Fruit fly (Drosophila melanogaster) Kc167 (cell line): ENCODE data around the gene CG16974.

Experiments used
- Myc ChIP-seq: fragments of >200 bp; optimal IDR thresholded peaks from 2 replicates; lab custom pipeline; 2017; ENCODE audit warnings: missing external identifiers
- h ChIP-seq: fragments of >200 bp; optimal IDR thresholded peaks from 3 replicates; lab custom pipeline; 2018; ENCODE audit warnings: missing external identifiers
- psq ChIP-seq: fragments of >200 bp; optimal IDR thresholded peaks from 2 replicates; lab custom pipeline; 2017; ENCODE audit warnings: missing external identifiers
- ttk ChIP-seq: sonication (Bioruptor generic); optimal IDR thresholded peaks from 2 replicates; lab custom pipeline; 2017; ENCODE audit warnings: missing external identifiers

DNA sequence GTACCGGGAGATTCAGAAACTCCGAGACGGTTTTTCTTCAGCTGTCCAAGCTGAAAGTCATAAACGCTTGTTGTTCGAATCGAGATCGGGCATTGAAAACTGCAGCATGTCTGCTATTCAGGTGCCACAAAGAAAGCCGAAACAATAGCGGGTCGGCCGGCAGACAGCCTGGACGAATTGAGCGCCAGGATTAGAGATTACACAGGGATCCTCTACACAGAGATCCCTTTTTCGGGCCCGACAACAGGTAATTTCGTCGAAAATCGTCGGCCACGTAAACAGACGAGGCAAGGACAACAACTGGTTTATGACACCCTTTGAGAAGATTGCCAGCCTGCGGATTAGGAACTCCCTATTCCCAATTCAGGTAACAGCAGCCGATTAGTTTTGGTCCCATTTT is 35.5 kb upstream of the CG16974 start, which contains the start of gene CG16813:
- TF ChIP-seq h (lab: Kevin White, UChicago): no peak
- TF ChIP-seq psq (lab: Kevin White, UChicago): no peak
- no peak for TF ChIP-seq Myc (lab: Kevin White, UChicago)
- no peak for TF ChIP-seq ttk (lab: Kevin White, UChicago)
